Worm (Caenorhabditis elegans) whole organism, L4 larva: ENCODE data around the gene VW02B12L.2.

Experiments
- D1046.2 ChIP-seq: fragments of 200-800 bp; sonication (Bioruptor generic); IDR thresholded peaks from 2 replicates; pipeline ENCODE4 v1.3.6; 2022; ENCODE audit warnings: missing genetic modification characterization, missing compliant biosample characterization
- F37D6.2 ChIP-seq: sonication (generic microtip); optimal IDR thresholded peaks from 2 replicates; lab custom pipeline; 2016; ENCODE audit warnings: mild to moderate bottlenecking, missing genetic modification characterization, missing compliant biosample characterization
- F44E2.7 ChIP-seq: fragments of 200-800 bp; sonication (Bioruptor generic); IDR thresholded peaks from 2 replicates; pipeline ENCODE4 v2.1.2; 2022; ENCODE audit warnings: missing genetic modification characterization, missing compliant biosample characterization
- F49E8.2 ChIP-seq: sonication (generic microtip); optimal IDR thresholded peaks from 2 replicates; lab custom pipeline; 2016; ENCODE audit warnings: missing compliant biosample characterization, mild to moderate bottlenecking, missing genetic modification characterization, borderline replicate concordance
- T26A8.4 ChIP-seq: fragments of 200-800 bp; sonication (Bioruptor generic); IDR thresholded peaks from 2 replicates; pipeline ENCODE4 v1.3.6; 2022; ENCODE audit warnings: missing genetic modification characterization, missing compliant biosample characterization
- Y105C5A.15 ChIP-seq: fragments of 200-800 bp; sonication (Bioruptor generic); IDR thresholded peaks from 2 replicates; pipeline ENCODE4 v1.3.6; 2022; ENCODE audit warnings: missing genetic modification characterization, missing compliant biosample characterization
- Y48G9A.11 ChIP-seq: fragments of 200-800 bp; sonication (Bioruptor generic); IDR thresholded peaks from 2 replicates; pipeline ENCODE4 v1.3.6; 2022; ENCODE audit warnings: missing genetic modification reagents, missing genetic modification characterization, missing compliant biosample characterization
- Y5F2A.4 ChIP-seq: fragments of 200-800 bp; sonication (Bioruptor generic); optimal IDR thresholded peaks from 2 replicates; lab custom pipeline; 2018; ENCODE audit warnings: mild to moderate bottlenecking, missing genetic modification characterization, missing compliant biosample characterization
- Y75B8A.6 ChIP-seq: fragments of 200-800 bp; sonication (Bioruptor generic); IDR thresholded peaks from 2 replicates; pipeline ENCODE4 v1.3.6; 2022; ENCODE audit warnings: missing genetic modification reagents, missing genetic modification characterization, missing compliant biosample characterization
- ZK546.5 ChIP-seq, 2 experiments: sonication (generic microtip); optimal IDR thresholded peaks; 2 replicates each; lab custom pipeline; 2017; ENCODE audit warnings: missing biosample characterization in 2 of 2, missing genetic modification characterization in 2 of 2
- aha-1 ChIP-seq: fragments of 150-350 bp; peaks from one replicate; lab custom pipeline; 2014; ENCODE audit warnings: missing biosample characterization, missing genetic modification characterization
- arid-1 ChIP-seq: fragments of 200-800 bp; sonication (Bioruptor generic); conservative IDR thresholded peaks from 2 replicates; pipeline ENCODE4 v1.3.6; 2022; ENCODE audit warnings: missing genetic modification reagents, missing genetic modification characterization, missing compliant biosample characterization
- attf-4 ChIP-seq: sonication (generic microtip); optimal IDR thresholded peaks from 3 replicates; lab custom pipeline; 2017; ENCODE audit warnings: missing biosample characterization, missing genetic modification characterization
- ceh-32 ChIP-seq: sonication (generic microtip); optimal IDR thresholded peaks from 2 replicates; lab custom pipeline; 2016; ENCODE audit warnings: mild to moderate bottlenecking, missing genetic modification characterization, missing compliant biosample characterization; ENCODE audit not compliant: poor library complexity
- ceh-82 ChIP-seq: sonication (generic microtip); optimal IDR thresholded peaks from 2 replicates; lab custom pipeline; 2017; ENCODE audit warnings: missing biosample characterization, missing genetic modification characterization
- cey-2 ChIP-seq: sonication (generic microtip); optimal IDR thresholded peaks from 3 replicates; lab custom pipeline; 2017; ENCODE audit warnings: missing genetic modification characterization, mild to moderate bottlenecking, missing compliant biosample characterization, antibody characterized with exemption, borderline replicate concordance; ENCODE audit not compliant: insufficient read depth
- daf-12 ChIP-seq: fragments of 150-350 bp; optimal IDR thresholded peaks from 2 replicates; lab custom pipeline; 2014; ENCODE audit warnings: missing biosample characterization, missing genetic modification reagents, missing genetic modification characterization
- daf-16 ChIP-seq, 3 experiments: sonication (generic microtip); optimal IDR thresholded peaks; 2 replicates each; lab custom pipeline; 2016 to 2017; ENCODE audit warnings: missing genetic modification characterization in 3 of 3, missing genetic modification reagents in 3 of 3, mild to moderate bottlenecking in 2 of 3, missing compliant biosample characterization in 2 of 3, missing biosample characterization in 1 of 3, moderate library complexity in 1 of 3
- dmd-6 ChIP-seq: fragments of 200-800 bp; sonication (Bioruptor generic); IDR thresholded peaks from 2 replicates; pipeline ENCODE4 v1.3.6; 2022; ENCODE audit warnings: missing genetic modification reagents, missing genetic modification characterization, missing compliant biosample characterization
- egl-43 ChIP-seq: fragments of 200-800 bp; sonication (Bioruptor generic); IDR thresholded peaks from 2 replicates; pipeline ENCODE4 v1.3.6; 2022; ENCODE audit warnings: missing genetic modification reagents, missing genetic modification characterization, missing compliant biosample characterization
- fkh-10 ChIP-seq: fragments of 150-350 bp; optimal IDR thresholded peaks from 2 replicates; lab custom pipeline; 2014; ENCODE audit warnings: missing biosample characterization, missing genetic modification reagents, missing genetic modification characterization
- fos-1 ChIP-seq: fragments of 150-350 bp; optimal IDR thresholded peaks from 2 replicates; lab custom pipeline; 2014; ENCODE audit warnings: missing biosample characterization, missing genetic modification characterization
- gei-8 ChIP-seq: fragments of 200-800 bp; sonication (Bioruptor generic); optimal IDR thresholded peaks from 2 replicates; lab custom pipeline; 2018; ENCODE audit warnings: mild to moderate bottlenecking, missing genetic modification characterization, missing compliant biosample characterization
- lim-7 ChIP-seq: fragments of 200-800 bp; sonication (Bioruptor generic); IDR thresholded peaks from 2 replicates; pipeline ENCODE4 v1.3.6; 2022; ENCODE audit warnings: missing genetic modification characterization, missing compliant biosample characterization
- lin-1 ChIP-seq: fragments of 200-800 bp; sonication (Bioruptor generic); IDR thresholded peaks from 2 replicates; pipeline ENCODE4 v1.3.6; 2022; ENCODE audit warnings: missing genetic modification reagents, missing genetic modification characterization, missing compliant biosample characterization
- lin-29 ChIP-seq: fragments of 200-800 bp; sonication (Bioruptor generic); IDR thresholded peaks from 2 replicates; pipeline ENCODE4 v1.3.6; 2022; ENCODE audit warnings: missing genetic modification reagents, missing genetic modification characterization, missing compliant biosample characterization
- lin-38 ChIP-seq: fragments of 200-800 bp; sonication (Bioruptor generic); IDR thresholded peaks from 2 replicates; pipeline ENCODE4 v1.3.6; 2022; ENCODE audit warnings: missing genetic modification reagents, missing genetic modification characterization, missing compliant biosample characterization
- madf-5 ChIP-seq, 2 experiments: fragments of 200-800 bp; sonication (Bioruptor generic); IDR thresholded peaks; 2 replicates each; pipeline ENCODE4 v1.3.6; 2022; ENCODE audit warnings: missing compliant biosample characterization in 2 of 2, missing genetic modification characterization in 2 of 2
- madf-9 ChIP-seq: fragments of 200-800 bp; sonication (Bioruptor generic); conservative IDR thresholded peaks from 2 replicates; pipeline ENCODE4 v1.3.6; 2022; ENCODE audit warnings: missing genetic modification reagents, missing genetic modification characterization, missing compliant biosample characterization
- mdt-29 ChIP-seq: fragments of 200-800 bp; sonication (Bioruptor generic); IDR thresholded peaks from 2 replicates; pipeline ENCODE4 v1.3.6; 2022; ENCODE audit warnings: missing genetic modification reagents, missing genetic modification characterization, missing compliant biosample characterization
- mep-1 ChIP-seq: fragments of 150-350 bp; sonication (generic microtip); optimal IDR thresholded peaks from 3 replicates; lab custom pipeline; 2014; ENCODE audit warnings: missing biosample characterization, missing genetic modification characterization
- nhr-102 ChIP-seq: sonication (generic microtip); optimal IDR thresholded peaks from 2 replicates; lab custom pipeline; 2016; ENCODE audit warnings: mild to moderate bottlenecking, missing genetic modification characterization, moderate library complexity, missing compliant biosample characterization
- nhr-237 ChIP-seq: sonication (generic microtip); optimal IDR thresholded peaks from 2 replicates; lab custom pipeline; 2017; ENCODE audit warnings: missing biosample characterization, missing genetic modification characterization
- nhr-25 ChIP-seq: sonication (generic microtip); optimal IDR thresholded peaks from 2 replicates; lab custom pipeline; 2017; ENCODE audit warnings: missing genetic modification characterization, mild to moderate bottlenecking, missing compliant biosample characterization, antibody characterized with exemption, moderate library complexity, borderline replicate concordance; ENCODE audit not compliant: insufficient read depth
- nhr-42 ChIP-seq: fragments of 200-800 bp; sonication (Bioruptor generic); IDR thresholded peaks from 2 replicates; pipeline ENCODE4 v1.3.6; 2022; ENCODE audit warnings: missing genetic modification characterization, missing compliant biosample characterization
- nhr-48 ChIP-seq: sonication (generic microtip); optimal IDR thresholded peaks from 2 replicates; lab custom pipeline; 2016; ENCODE audit warnings: mild to moderate bottlenecking, missing genetic modification characterization, missing compliant biosample characterization
- nhr-6 ChIP-seq: fragments of 150-350 bp; optimal IDR thresholded peaks from 2 replicates; lab custom pipeline; 2014; ENCODE audit warnings: missing biosample characterization, missing genetic modification characterization
- nhr-76 ChIP-seq: fragments of 150-350 bp; optimal IDR thresholded peaks from 2 replicates; lab custom pipeline; 2014; ENCODE audit warnings: missing biosample characterization, missing genetic modification characterization
- nhr-77 ChIP-seq: fragments of 150-350 bp; optimal IDR thresholded peaks from 2 replicates; lab custom pipeline; 2014; ENCODE audit warnings: missing biosample characterization, missing genetic modification characterization
- pha-4 ChIP-seq, 2 experiments: fragments of 150-350 bp in 1 of 2; fragments of 200-800 bp in 1 of 2; sonication (Bioruptor generic) in 1 of 2; IDR thresholded peaks in 1 of 2; optimal IDR thresholded peaks in 1 of 2; 2 replicates each; pipeline versions ENCODE4 v1.3.6 to Lab custom; 2014 to 2022; ENCODE audit warnings: missing genetic modification characterization in 2 of 2, missing genetic modification reagents in 2 of 2, missing biosample characterization in 1 of 2, missing compliant biosample characterization in 1 of 2
- php-3 ChIP-seq: fragments of 200-800 bp; sonication (Bioruptor generic); IDR thresholded peaks from 2 replicates; pipeline ENCODE4 v1.3.6; 2022; ENCODE audit warnings: missing genetic modification reagents, missing genetic modification characterization, missing compliant biosample characterization
- sdz-12 ChIP-seq: fragments of 200-800 bp; sonication (Bioruptor generic); optimal IDR thresholded peaks from 2 replicates; lab custom pipeline; 2018; ENCODE audit warnings: mild to moderate bottlenecking, missing genetic modification characterization, missing compliant biosample characterization
- snpc-1.2 ChIP-seq: fragments of 200-800 bp; sonication (Bioruptor generic); IDR thresholded peaks from 2 replicates; pipeline ENCODE4 v1.3.6; 2022; ENCODE audit warnings: missing genetic modification reagents, missing genetic modification characterization, missing compliant biosample characterization
- spr-1 ChIP-seq: sonication (generic microtip); optimal IDR thresholded peaks from 2 replicates; lab custom pipeline; 2016; ENCODE audit warnings: mild to moderate bottlenecking, missing genetic modification characterization, missing compliant biosample characterization
- tra-1 ChIP-seq: fragments of 200-800 bp; sonication (Bioruptor generic); IDR thresholded peaks from 2 replicates; pipeline ENCODE4 v1.3.6; 2022; ENCODE audit warnings: missing genetic modification reagents, missing genetic modification characterization, missing compliant biosample characterization
- unc-39 ChIP-seq: sonication (generic microtip); optimal IDR thresholded peaks from 2 replicates; lab custom pipeline; 2017; ENCODE audit warnings: missing biosample characterization, missing genetic modification characterization
- vab-7 ChIP-seq: fragments of 200-800 bp; sonication (Bioruptor generic); IDR thresholded peaks from 2 replicates; pipeline ENCODE4 v1.3.6; 2022; ENCODE audit warnings: missing genetic modification reagents, missing genetic modification characterization, missing compliant biosample characterization
- zag-1 ChIP-seq: fragments of 150-350 bp; optimal IDR thresholded peaks from 2 replicates; lab custom pipeline; 2014; ENCODE audit warnings: missing biosample characterization, missing genetic modification characterization
- zip-11 ChIP-seq: fragments of 200-800 bp; sonication (Bioruptor generic); IDR thresholded peaks from 2 replicates; pipeline ENCODE4 v1.3.6; 2022; ENCODE audit warnings: missing genetic modification characterization, missing compliant biosample characterization
- zip-2 ChIP-seq: fragments of 150-350 bp; optimal IDR thresholded peaks from 2 replicates; lab custom pipeline; 2014; ENCODE audit warnings: missing biosample characterization, missing genetic modification characterization

The VW02B12L.2 gene

DNA sequence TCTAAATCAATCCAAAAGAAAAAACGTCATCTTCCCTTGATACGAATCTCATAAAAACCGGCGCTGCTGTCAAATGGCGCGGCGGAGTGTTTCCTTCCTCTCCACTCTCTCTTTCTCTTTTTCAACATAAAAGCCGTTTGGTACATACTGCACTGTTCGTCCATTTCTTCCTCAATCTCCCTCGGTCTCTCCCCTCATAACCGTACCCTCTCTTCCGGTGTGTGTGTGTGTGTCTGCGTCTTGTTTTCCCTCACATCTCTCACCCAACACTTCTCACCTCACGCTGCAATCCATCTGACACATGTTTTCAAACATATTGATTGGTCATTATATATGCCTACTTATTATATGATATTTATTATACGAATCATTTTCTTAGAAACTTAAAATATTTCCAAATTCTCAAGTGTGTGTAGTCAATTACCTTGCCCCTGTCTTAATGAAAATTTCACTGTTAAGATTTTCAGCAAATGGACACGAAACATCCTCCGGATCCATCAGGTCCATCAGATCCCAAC is 24.4 kb upstream of the VW02B12L.2 start, which contains the start of the genes aars-1 and rga-1 (continued):
- peak in 1 of 2 experiments; percentile 3 for TF ChIP-seq daf-16 (GFP tag; optimal IDR thresholded peaks at IDR 0.05; lab: Kevin White, UChicago)
- peak; percentile 68 for TF ChIP-seq daf-16 (tag; optimal IDR thresholded peaks at IDR 0.05; lab: Kevin White, UChicago)
- peak; percentile 51 for TF ChIP-seq nhr-6 (tag; lab: Kevin White, UChicago)
- no peak for TF ChIP-seq nhr-76 (tag; lab: Kevin White, UChicago)
- TF ChIP-seq madf-9 (GFP tag; lab: Robert Waterston, UW) = no peak
- no peak for TF ChIP-seq fkh-10 (GFP tag; lab: Kevin White, UChicago)
- no peak for TF ChIP-seq lin-29
- no peak for TF ChIP-seq snpc-1.2
- no peak for TF ChIP-seq madf-5 (GFP tag; IDR thresholded peaks at IDR 0.05; lab: Robert Waterston, UW)
- TF ChIP-seq dmd-6 (GFP tag; lab: Robert Waterston, UW) = peak; percentile 81
- TF ChIP-seq Y75B8A.6 (GFP tag; lab: Robert Waterston, UW) = no peak
- peak; percentile 51 for TF ChIP-seq lin-38 (GFP tag; lab: Robert Waterston, UW)
- no peak for TF ChIP-seq ceh-32
- no peak for TF ChIP-seq zip-11 (GFP tag; lab: Robert Waterston, UW)
- no peak for TF ChIP-seq nhr-25 (tag; lab: Kevin White, UChicago)
- TF ChIP-seq daf-12 (tag; lab: Kevin White, UChicago) = no peak
- TF ChIP-seq cey-2 = no peak
- TF ChIP-seq pha-4 (GFP tag; IDR thresholded peaks at IDR 0.05; lab: Robert Waterston, UW) = peak; percentile 65; the same call in 1 of the 2 replicates
- no peak for TF ChIP-seq pha-4 (tag; optimal IDR thresholded peaks at IDR 0.05; lab: Kevin White, UChicago)
- TF ChIP-seq sdz-12 = no peak
- TF ChIP-seq arid-1 (GFP tag; lab: Robert Waterston, UW) = 0 out of 2 replicates have a peak, but pooled peaks have one; percentile 12
- no peak for TF ChIP-seq fos-1 (tag; lab: Kevin White, UChicago)
- TF ChIP-seq aha-1 (tag; lab: Kevin White, UChicago) = peak; percentile 96
- TF ChIP-seq Y105C5A.15 (GFP tag; lab: Robert Waterston, UW) = no peak
- peak; percentile 95 for TF ChIP-seq nhr-48 (tag; lab: Kevin White, UChicago)
- no peak for TF ChIP-seq zag-1 (tag; lab: Kevin White, UChicago)
- TF ChIP-seq egl-43 (GFP tag; lab: Robert Waterston, UW) = no peak
- no peak for TF ChIP-seq unc-39 (tag; lab: Kevin White, UChicago)
- TF ChIP-seq lim-7 (GFP tag; lab: Robert Waterston, UW) = no peak
- TF ChIP-seq php-3 (GFP tag; lab: Robert Waterston, UW) = peak; percentile 74
- no peak for TF ChIP-seq F37D6.2
- TF ChIP-seq T26A8.4 = peak; percentile 63; the same call in 1 of the 2 replicates
- peak; percentile 60 for TF ChIP-seq spr-1 (tag; lab: Kevin White, UChicago)
- no peak for TF ChIP-seq Y5F2A.4 (GFP tag; lab: Kevin White, UChicago)
- TF ChIP-seq nhr-42 (GFP tag; lab: Robert Waterston, UW) = no peak
- no peak for TF ChIP-seq vab-7 (GFP tag; lab: Robert Waterston, UW)
- peak; percentile 67 for TF ChIP-seq mep-1
- peak; percentile 54 for TF ChIP-seq zip-2
- TF ChIP-seq F49E8.2 (tag; lab: Kevin White, UChicago) = no peak
- no peak for TF ChIP-seq mdt-29 (GFP tag; lab: Robert Waterston, UW)
- no peak for TF ChIP-seq nhr-237
- no peak for TF ChIP-seq ZK546.5 (tag; optimal IDR thresholded peaks at IDR 0.05; lab: Kevin White, UChicago)
- peak; percentile 46; the same call in 1 of the 2 replicates for TF ChIP-seq tra-1
- no peak for TF ChIP-seq D1046.2 (GFP tag; lab: Robert Waterston, UW)
- peak; percentile 30 for TF ChIP-seq nhr-102 (tag; lab: Kevin White, UChicago)
- TF ChIP-seq lin-1 (GFP tag; lab: Robert Waterston, UW) = peak; percentile 94
- no peak for TF ChIP-seq ceh-82 (tag; lab: Kevin White, UChicago)
- no peak for TF ChIP-seq Y48G9A.11 (GFP tag; lab: Robert Waterston, UW)
- no peak for TF ChIP-seq attf-4 (tag; lab: Kevin White, UChicago)
- peak; percentile 20 for TF ChIP-seq nhr-77
- no peak for TF ChIP-seq gei-8 (GFP tag; lab: Kevin White, UChicago)
- no peak for TF ChIP-seq F44E2.7 (GFP tag; lab: Robert Waterston, UW)
